Worm (Caenorhabditis elegans) whole organism, mixed stage, embryonic: ENCODE results near the gene Y57G11C.42.

ENCODE experiments used
- nhr-28 ChIP-seq: fragments of 150-350 bp; optimal IDR thresholded peaks from 2 replicates; lab custom pipeline; 2014; ENCODE audit warnings: missing biosample characterization, missing genetic modification characterization
- sem-2 ChIP-seq: fragments of 200-800 bp; sonication (Bioruptor generic); optimal IDR thresholded peaks from 2 replicates; lab custom pipeline; 2018; ENCODE audit warnings: mild to moderate bottlenecking, missing genetic modification characterization, missing compliant biosample characterization
- snpc-4 ChIP-seq: fragments of 150-350 bp; optimal IDR thresholded peaks from 2 replicates; lab custom pipeline; 2014; ENCODE audit warnings: missing biosample characterization, missing genetic modification characterization
- tbx-8 ChIP-seq: fragments of 200-800 bp; sonication (Bioruptor generic); optimal IDR thresholded peaks from 2 replicates; lab custom pipeline; 2018; ENCODE audit warnings: mild to moderate bottlenecking, missing genetic modification characterization, moderate library complexity, missing compliant biosample characterization
- unc-120 ChIP-seq: sonication (generic microtip); optimal IDR thresholded peaks from 2 replicates; lab custom pipeline; 2017; ENCODE audit warnings: missing genetic modification characterization, missing compliant biosample characterization; ENCODE audit not compliant: poor library complexity, severe bottlenecking

Gene Y57G11C.42

ce11 chrIV:14793900-14794624, 65.7 kb downstream of the Y57G11C.42 start (continued):
- no peak for TF ChIP-seq snpc-4 (tag; lab: Kevin White, UChicago)
- TF ChIP-seq tbx-8 (GFP tag; lab: Kevin White, UChicago) = no peak
- peak; percentile 43 for TF ChIP-seq unc-120 (tag; lab: Kevin White, UChicago)
- no peak for TF ChIP-seq nhr-28 (tag; lab: Kevin White, UChicago)
- TF ChIP-seq sem-2 = no peak
